Worm (Caenorhabditis elegans): ENCODE measurements around the gene gstk-2.

- TF ChIP-seq him-1 (tag; optimal IDR thresholded peaks at IDR 0.05) (no peak), W03F9.2 (tag; optimal IDR thresholded peaks at IDR 0.05) (no peak)
Observed at ce11 chrIV:7250158-7250557, 8.1 kb upstream of the gstk-2 start, which contains the start of gene D2024.18.
